Worm (Caenorhabditis elegans): Measurements from ENCODE around the gene C34D4.2.

Gene C34D4.2

ce11 chrIV:7188528-7189422 lies 34.3 kb downstream of the C34D4.2 start, which contains the start of gene srlf-7:
Gene srlf-7, plus strand, starts transcription at chrIV:7189287.
- peak; percentile 69 for TF ChIP-seq ces-1 (GFP tag; optimal IDR thresholded peaks at IDR 0.05)
- no peak for TF ChIP-seq unc-120 (tag; optimal IDR thresholded peaks at IDR 0.05; ENCODE audit: poor library complexity, severe bottlenecking)

ce11 chrIV:7190409-7190808 lies 36.0 kb downstream of the C34D4.2 start:
- TF ChIP-seq nhr-12 (tag; optimal IDR thresholded peaks at IDR 0.05) (no peak), drap-1 (GFP tag; optimal IDR thresholded peaks at IDR 0.05) (no peak), elt-3 (tag; optimal IDR thresholded peaks at IDR 0.05) (no peak), mep-1 (tag; optimal IDR thresholded peaks at IDR 0.05) (no peak), sem-2 (GFP tag; optimal IDR thresholded peaks at IDR 0.05) (no peak), mls-2 (tag; optimal IDR thresholded peaks at IDR 0.05) (no peak), bed-3 (GFP tag; optimal IDR thresholded peaks at IDR 0.05) (no peak), ceh-43 (GFP tag; optimal IDR thresholded peaks at IDR 0.05) (no peak), lsy-2 (tag; optimal IDR thresholded peaks at IDR 0.05) (no peak), mab-5 (tag; optimal IDR thresholded peaks at IDR 0.05) (no peak), nhr-237 (tag; optimal IDR thresholded peaks at IDR 0.05) (no peak), M03D4.4 (tag; optimal IDR thresholded peaks at IDR 0.05) (no peak), blmp-1 (tag; optimal IDR thresholded peaks at IDR 0.05) (no peak), ceh-83 (GFP tag; optimal IDR thresholded peaks at IDR 0.05) (no peak), hlh-1 (tag; optimal IDR thresholded peaks at IDR 0.05) (no peak)

ce11 chrIV:7191745-7192144 lies 37.3 kb downstream of the C34D4.2 start, which contains the start of gene R13A1.5:
Gene R13A1.5, minus strand, starts transcription at chrIV:7191845.
- TF ChIP-seq ces-1 (GFP tag; optimal IDR thresholded peaks at IDR 0.05), result no peak
- no peak for TF ChIP-seq ztf-11 (tag; optimal IDR thresholded peaks at IDR 0.05)
- no peak for TF ChIP-seq sem-2 (GFP tag; optimal IDR thresholded peaks at IDR 0.05)

ce11 chrIV:7195734-7196133 lies 41.3 kb downstream of the C34D4.2 start, which contains the start of gene best-16:
Gene best-16, minus strand, starts transcription at chrIV:7195834.
- TF ChIP-seq pha-4 (tag; optimal IDR thresholded peaks at IDR 0.05), result no peak

ce11 chrIV:7196853-7197252 lies 42.4 kb downstream of the C34D4.2 start, which contains the start of gene unc-8:
Gene unc-8, plus strand, starts transcription at chrIV:7197153.
- TF ChIP-seq sptf-1 (tag; optimal IDR thresholded peaks at IDR 0.05) (no peak), mep-1 (tag; optimal IDR thresholded peaks at IDR 0.05) (no peak), bed-3 (GFP tag; optimal IDR thresholded peaks at IDR 0.05) (no peak), unc-39 (tag; optimal IDR thresholded peaks at IDR 0.05) (no peak), elt-1 (tag; optimal IDR thresholded peaks at IDR 0.05; ENCODE audit: borderline replicate concordance, insufficient read depth) (no peak), ham-2 (GFP tag; optimal IDR thresholded peaks at IDR 0.05) (no peak), nhr-2 (tag; optimal IDR thresholded peaks at IDR 0.05) (no peak), nhr-28 (tag; optimal IDR thresholded peaks at IDR 0.05) (no peak), elt-3 (tag; optimal IDR thresholded peaks at IDR 0.05) (no peak), flh-1 (GFP tag; optimal IDR thresholded peaks at IDR 0.05) (no peak), snpc-4 (tag; optimal IDR thresholded peaks at IDR 0.05) (no peak), unc-120 (tag; optimal IDR thresholded peaks at IDR 0.05; ENCODE audit: poor library complexity, severe bottlenecking) (no peak), ceh-39 (tag; optimal IDR thresholded peaks at IDR 0.05) (no peak), pha-4 (tag; optimal IDR thresholded peaks at IDR 0.05) (no peak), mls-2 (tag; optimal IDR thresholded peaks at IDR 0.05) (no peak), nhr-12 (tag; optimal IDR thresholded peaks at IDR 0.05) (no peak), lin-32 (GFP tag; optimal IDR thresholded peaks at IDR 0.05) (no peak), hlh-1 (tag; optimal IDR thresholded peaks at IDR 0.05) (no peak)

- TF ChIP-seq ceh-39 (tag; optimal IDR thresholded peaks at IDR 0.05) (no peak), nhr-237 (tag; optimal IDR thresholded peaks at IDR 0.05) (no peak), elt-1 (tag; optimal IDR thresholded peaks at IDR 0.05; ENCODE audit: borderline replicate concordance, insufficient read depth) (no peak), bed-3 (GFP tag; optimal IDR thresholded peaks at IDR 0.05) (no peak), nhr-2 (tag; optimal IDR thresholded peaks at IDR 0.05) (no peak), ceh-83 (GFP tag; optimal IDR thresholded peaks at IDR 0.05) (no peak), lin-13 (tag; optimal IDR thresholded peaks at IDR 0.05) (no peak), nhr-28 (tag; optimal IDR thresholded peaks at IDR 0.05) (no peak), tbx-8 (GFP tag; optimal IDR thresholded peaks at IDR 0.05) (no peak)
Measured at ce11 chrIV:7203696-7204095, 49.2 kb downstream of the C34D4.2 start, which contains the start of gene R13A1.3. Gene R13A1.3, plus strand, starts transcription at chrIV:7203996.
